Worm (Caenorhabditis elegans): ENCODE data around the gene ape-1.
A peak's percentile ranks its signal among the peaks of the same experiment; 100 is the strongest.

Gene ape-1

DNA sequence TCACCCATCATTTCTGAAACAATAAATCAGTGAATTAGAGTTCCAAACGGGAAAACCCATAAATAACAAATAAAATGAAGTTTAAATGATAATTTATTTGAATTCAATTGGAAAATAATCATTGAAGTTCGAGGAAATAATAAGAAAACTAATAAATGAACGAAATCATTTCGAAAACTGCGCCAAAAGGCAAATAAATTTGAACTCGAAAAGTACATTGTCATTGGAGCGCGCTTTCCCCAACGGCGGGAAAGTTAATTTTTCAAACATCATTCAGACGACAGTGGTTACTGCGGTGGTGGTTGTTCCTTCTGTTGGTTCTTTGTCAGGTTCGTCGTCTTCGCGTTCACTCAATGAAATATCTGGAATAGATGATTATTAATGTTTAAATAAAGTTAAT, 57.7 kb downstream of the ape-1 start, which contains the start of gene npp-22:
TSS of gene npp-22 (minus strand) at position 13 of the 400 bp plus-strand sequence.
- TF ChIP-seq unc-55 (GFP tag; optimal IDR thresholded peaks at IDR 0.05) (peak; percentile 9), ztf-16 (tag; optimal IDR thresholded peaks at IDR 0.05) (no peak), fkh-6 (tag; optimal IDR thresholded peaks at IDR 0.05) (no peak), unc-42 (tag; optimal IDR thresholded peaks at IDR 0.05) (peak; percentile 30), ceh-31 (tag; optimal IDR thresholded peaks at IDR 0.05) (peak; percentile 14), tbx-2 (tag; optimal IDR thresholded peaks at IDR 0.05) (no peak)

All from whole organism, late embryonic.